Fruit fly (Drosophila melanogaster) Kc167 (cell line): ENCODE data around the gene CG14411.

ENCODE experiments used
- Myc ChIP-seq: fragments of >200 bp; optimal IDR thresholded peaks from 2 replicates; lab custom pipeline; 2017; ENCODE audit warnings: missing external identifiers
- h ChIP-seq: fragments of >200 bp; optimal IDR thresholded peaks from 3 replicates; lab custom pipeline; 2018; ENCODE audit warnings: missing external identifiers
- psq ChIP-seq: fragments of >200 bp; optimal IDR thresholded peaks from 2 replicates; lab custom pipeline; 2017; ENCODE audit warnings: missing external identifiers
- ttk ChIP-seq: sonication (Bioruptor generic); optimal IDR thresholded peaks from 2 replicates; lab custom pipeline; 2017; ENCODE audit warnings: missing external identifiers

- TF ChIP-seq psq (lab: Kevin White, UChicago) (no peak), h (lab: Kevin White, UChicago) (no peak), ttk (lab: Kevin White, UChicago) (no peak), Myc (no peak)
Observed at dm6 chrX:14868414-14868813, 36.0 kb downstream of the CG14411 start.
